Worm (Caenorhabditis elegans) whole organism, L1 larva: Measurements from ENCODE around the gene F09B9.4.

Experiments used
- C04F5.9 ChIP-seq: sonication (generic microtip); optimal IDR thresholded peaks from 2 replicates; lab custom pipeline; 2016; ENCODE audit warnings: missing genetic modification characterization, missing compliant biosample characterization
- C16A3.4 ChIP-seq: fragments of 150-350 bp; optimal IDR thresholded peaks from 2 replicates; lab custom pipeline; 2014; ENCODE audit warnings: missing biosample characterization, missing genetic modification characterization
- F16B12.6 ChIP-seq: fragments of 150-350 bp; optimal IDR thresholded peaks from 2 replicates; lab custom pipeline; 2014; ENCODE audit warnings: missing biosample characterization, missing genetic modification characterization
- Y116A8C.19 ChIP-seq: sonication (generic microtip); optimal IDR thresholded peaks from 2 replicates; lab custom pipeline; 2016; ENCODE audit warnings: missing compliant biosample characterization, missing genetic modification characterization, borderline replicate concordance
- aha-1 ChIP-seq: fragments of 150-350 bp; optimal IDR thresholded peaks from 2 replicates; lab custom pipeline; 2014; ENCODE audit warnings: missing biosample characterization, missing genetic modification characterization
- aly-2 ChIP-seq: fragments of 150-350 bp; optimal IDR thresholded peaks from 2 replicates; lab custom pipeline; 2014; ENCODE audit warnings: missing biosample characterization, missing genetic modification characterization
- ama-1 ChIP-seq: fragments of 150-350 bp; optimal IDR thresholded peaks from 2 replicates; lab custom pipeline; 2014
- ceh-82 ChIP-seq, 3 experiments: fragments of 150-350 bp in 1 of 3; sonication (generic microtip) in 2 of 3; optimal IDR thresholded peaks; 2 replicates each; lab custom pipeline; 2014 to 2017; ENCODE audit warnings: missing biosample characterization in 3 of 3, missing genetic modification characterization in 3 of 3
- dsc-1 ChIP-seq: sonication (generic microtip); optimal IDR thresholded peaks from 2 replicates; lab custom pipeline; 2016; ENCODE audit warnings: mild to moderate bottlenecking, missing genetic modification characterization, missing compliant biosample characterization
- efl-1 ChIP-seq, 4 experiments: fragments of 150-350 bp; optimal IDR thresholded peaks in 3 of 4; peaks in 1 of 4; 1 replicate in 1 of 4; 2 replicates in 3 of 4; lab custom pipeline; 2014; ENCODE audit warnings: missing biosample characterization in 2 of 4, missing genetic modification characterization in 2 of 4, missing genetic modification reagents in 2 of 4
- egl-27 ChIP-seq, 2 experiments: fragments of 150-350 bp in 1 of 2; sonication (generic microtip); optimal IDR thresholded peaks; 3 replicates each; lab custom pipeline; 2017 to 2018; ENCODE audit warnings: missing biosample characterization in 2 of 2, missing genetic modification characterization in 2 of 2, missing genetic modification reagents in 2 of 2
- elt-2 ChIP-seq: sonication (generic microtip); optimal IDR thresholded peaks from 2 replicates; lab custom pipeline; 2016; ENCODE audit warnings: missing genetic modification characterization, mild to moderate bottlenecking, inconsistent platforms, missing compliant biosample characterization, missing genetic modification reagents
- ets-5 ChIP-seq: fragments of 200-800 bp; sonication (Bioruptor generic); IDR thresholded peaks from 2 replicates; pipeline ENCODE4 v1.3.6; 2022; ENCODE audit warnings: missing genetic modification characterization, missing compliant biosample characterization
- fkh-10 ChIP-seq: sonication (generic microtip); optimal IDR thresholded peaks from 2 replicates; lab custom pipeline; 2017; ENCODE audit warnings: missing biosample characterization, missing genetic modification reagents, missing genetic modification characterization
- fkh-4 ChIP-seq: sonication (generic microtip); optimal IDR thresholded peaks from 2 replicates; lab custom pipeline; 2016; ENCODE audit warnings: missing compliant biosample characterization, missing genetic modification characterization, borderline replicate concordance
- fos-1 ChIP-seq: fragments of 150-350 bp; optimal IDR thresholded peaks from 2 replicates; lab custom pipeline; 2014; ENCODE audit warnings: missing biosample characterization, missing genetic modification characterization
- hlh-17 ChIP-seq: fragments of 200-800 bp; sonication (Bioruptor generic); optimal IDR thresholded peaks from 2 replicates; lab custom pipeline; 2018; ENCODE audit warnings: missing genetic modification characterization, mild to moderate bottlenecking, missing compliant biosample characterization, moderate library complexity, borderline replicate concordance
- hpl-2 ChIP-seq: fragments of 150-350 bp; optimal IDR thresholded peaks from 2 replicates; lab custom pipeline; 2014; ENCODE audit warnings: missing biosample characterization, missing genetic modification reagents, missing genetic modification characterization
- jun-1 ChIP-seq: fragments of 150-350 bp; optimal IDR thresholded peaks from 2 replicates; lab custom pipeline; 2014; ENCODE audit warnings: missing biosample characterization, missing genetic modification reagents, missing genetic modification characterization
- lin-15B ChIP-seq: fragments of 150-350 bp; sonication (generic microtip); optimal IDR thresholded peaks from 3 replicates; lab custom pipeline; 2014; ENCODE audit warnings: missing biosample characterization, missing genetic modification characterization
- lin-35 ChIP-seq, 2 experiments: fragments of 150-350 bp; optimal IDR thresholded peaks; 2 replicates each; lab custom pipeline; 2014; ENCODE audit warnings: missing biosample characterization in 2 of 2, missing genetic modification characterization in 2 of 2, missing genetic modification reagents in 2 of 2
- lin-39 ChIP-seq: fragments of 150-350 bp; optimal IDR thresholded peaks from 2 replicates; lab custom pipeline; 2014; ENCODE audit warnings: missing biosample characterization, missing genetic modification reagents, missing genetic modification characterization
- lir-3 ChIP-seq: sonication (generic microtip); optimal IDR thresholded peaks from 2 replicates; lab custom pipeline; 2016; ENCODE audit warnings: mild to moderate bottlenecking, missing genetic modification characterization, moderate library complexity, missing compliant biosample characterization; ENCODE audit not compliant: poor library complexity
- lsy-2 ChIP-seq, 2 experiments: fragments of 150-350 bp; optimal IDR thresholded peaks; 2 replicates each; lab custom pipeline; 2014; ENCODE audit warnings: missing biosample characterization in 2 of 2, missing genetic modification characterization in 2 of 2
- mab-9 ChIP-seq: fragments of 200-800 bp; sonication (Bioruptor generic); IDR thresholded peaks from 2 replicates; pipeline ENCODE4 v1.3.6; 2022; ENCODE audit warnings: missing genetic modification reagents, missing genetic modification characterization, missing compliant biosample characterization
- mep-1 ChIP-seq: fragments of 150-350 bp; optimal IDR thresholded peaks from 2 replicates; lab custom pipeline; 2014; ENCODE audit warnings: missing biosample characterization, missing genetic modification characterization
- nhr-11 ChIP-seq: fragments of 150-350 bp; optimal IDR thresholded peaks from 2 replicates; lab custom pipeline; 2014; ENCODE audit warnings: missing biosample characterization, missing genetic modification characterization
- nhr-12 ChIP-seq: sonication (generic microtip); optimal IDR thresholded peaks from 2 replicates; lab custom pipeline; 2017; ENCODE audit warnings: missing biosample characterization, missing genetic modification characterization
- nhr-19 ChIP-seq: fragments of 200-800 bp; sonication (Bioruptor generic); conservative IDR thresholded peaks from 2 replicates; pipeline ENCODE4 v1.3.6; 2022; ENCODE audit warnings: missing genetic modification characterization, missing compliant biosample characterization
- nhr-20 ChIP-seq: sonication (generic microtip); optimal IDR thresholded peaks from 2 replicates; lab custom pipeline; 2016; ENCODE audit warnings: mild to moderate bottlenecking, missing genetic modification characterization, missing compliant biosample characterization
- nhr-237 ChIP-seq: fragments of 150-350 bp; optimal IDR thresholded peaks from 2 replicates; lab custom pipeline; 2014; ENCODE audit warnings: missing biosample characterization, missing genetic modification characterization
- nhr-28 ChIP-seq: fragments of 150-350 bp; optimal IDR thresholded peaks from 2 replicates; lab custom pipeline; 2014; ENCODE audit warnings: missing biosample characterization, missing genetic modification characterization
- nhr-71 ChIP-seq: sonication (generic microtip); optimal IDR thresholded peaks from 2 replicates; lab custom pipeline; 2016; ENCODE audit warnings: mild to moderate bottlenecking, missing genetic modification characterization, moderate library complexity, missing compliant biosample characterization
- nhr-77 ChIP-seq: fragments of 150-350 bp; optimal IDR thresholded peaks from 2 replicates; lab custom pipeline; 2014; ENCODE audit warnings: missing biosample characterization, missing genetic modification characterization
- nhr-84 ChIP-seq: sonication (generic microtip); optimal IDR thresholded peaks from 2 replicates; lab custom pipeline; 2017; ENCODE audit warnings: missing biosample characterization, missing genetic modification characterization
- nhr-85 ChIP-seq: sonication (generic microtip); peaks from one replicate; lab custom pipeline; 2016; ENCODE audit warnings: missing genetic modification characterization, inconsistent platforms, missing compliant biosample characterization
- nhr-90 ChIP-seq: sonication (generic microtip); optimal IDR thresholded peaks from 2 replicates; lab custom pipeline; 2016; ENCODE audit warnings: mild to moderate bottlenecking, missing genetic modification characterization, missing compliant biosample characterization; ENCODE audit not compliant: poor library complexity
- pag-3 ChIP-seq: sonication (generic microtip); optimal IDR thresholded peaks from 2 replicates; lab custom pipeline; 2017; ENCODE audit warnings: missing genetic modification characterization, mild to moderate bottlenecking, missing compliant biosample characterization, antibody characterized with exemption, borderline replicate concordance; ENCODE audit not compliant: insufficient read depth
- pax-3 ChIP-seq: fragments of 200-800 bp; sonication (Bioruptor generic); optimal IDR thresholded peaks from 2 replicates; lab custom pipeline; 2018; ENCODE audit warnings: mild to moderate bottlenecking, missing genetic modification characterization, moderate library complexity, missing compliant biosample characterization
- pqm-1 ChIP-seq: sonication (generic microtip); optimal IDR thresholded peaks from 3 replicates; lab custom pipeline; 2017; ENCODE audit warnings: missing biosample characterization, missing genetic modification characterization
- skn-1 ChIP-seq: fragments of 150-350 bp; optimal IDR thresholded peaks from 2 replicates; lab custom pipeline; 2014; ENCODE audit warnings: missing biosample characterization, missing genetic modification characterization
- snpc-4 ChIP-seq: fragments of 150-350 bp; optimal IDR thresholded peaks from 2 replicates; lab custom pipeline; 2014; ENCODE audit warnings: missing biosample characterization, missing genetic modification characterization
- snu-23 ChIP-seq: sonication (generic microtip); optimal IDR thresholded peaks from 2 replicates; lab custom pipeline; 2016; ENCODE audit warnings: missing genetic modification characterization, missing compliant biosample characterization
- sup-37 ChIP-seq: fragments of 200-800 bp; sonication (Bioruptor generic); optimal IDR thresholded peaks from 2 replicates; lab custom pipeline; 2018; ENCODE audit warnings: mild to moderate bottlenecking, missing genetic modification characterization, missing compliant biosample characterization
- swsn-7 ChIP-seq: sonication (generic microtip); optimal IDR thresholded peaks from 2 replicates; lab custom pipeline; 2016; ENCODE audit warnings: missing genetic modification characterization, missing compliant biosample characterization
- tbx-2 ChIP-seq: sonication (generic microtip); optimal IDR thresholded peaks from 2 replicates; lab custom pipeline; 2016; ENCODE audit warnings: missing genetic modification characterization, missing compliant biosample characterization
- unc-30 ChIP-seq: sonication (generic microtip); optimal IDR thresholded peaks from 2 replicates; lab custom pipeline; 2017; ENCODE audit warnings: missing biosample characterization, missing genetic modification characterization
- unc-86 ChIP-seq: sonication (generic microtip); optimal IDR thresholded peaks from 2 replicates; lab custom pipeline; 2016; ENCODE audit warnings: missing genetic modification characterization, missing compliant biosample characterization
- unc-98 ChIP-seq: fragments of 200-800 bp; sonication (Bioruptor generic); IDR thresholded peaks from 2 replicates; pipeline ENCODE4 v1.3.6; 2022; ENCODE audit warnings: missing genetic modification characterization, missing compliant biosample characterization
- xbp-1 ChIP-seq: sonication (generic microtip); optimal IDR thresholded peaks from 2 replicates; lab custom pipeline; 2016; ENCODE audit warnings: missing genetic modification characterization, missing compliant biosample characterization
- zag-1 ChIP-seq: fragments of 150-350 bp; optimal IDR thresholded peaks from 2 replicates; lab custom pipeline; 2014; ENCODE audit warnings: missing biosample characterization, missing genetic modification characterization
- zip-4 ChIP-seq: fragments of 200-800 bp; sonication (Bioruptor generic); optimal IDR thresholded peaks from 2 replicates; lab custom pipeline; 2018; ENCODE audit warnings: mild to moderate bottlenecking, missing genetic modification characterization, moderate library complexity, missing compliant biosample characterization
- ztf-11 ChIP-seq, 2 experiments: sonication (generic microtip); optimal IDR thresholded peaks; 2 replicates each; lab custom pipeline; 2016 to 2017; ENCODE audit warnings: missing genetic modification characterization in 2 of 2, missing biosample characterization in 1 of 2, missing compliant biosample characterization in 1 of 2

Gene F09B9.4

DNA sequence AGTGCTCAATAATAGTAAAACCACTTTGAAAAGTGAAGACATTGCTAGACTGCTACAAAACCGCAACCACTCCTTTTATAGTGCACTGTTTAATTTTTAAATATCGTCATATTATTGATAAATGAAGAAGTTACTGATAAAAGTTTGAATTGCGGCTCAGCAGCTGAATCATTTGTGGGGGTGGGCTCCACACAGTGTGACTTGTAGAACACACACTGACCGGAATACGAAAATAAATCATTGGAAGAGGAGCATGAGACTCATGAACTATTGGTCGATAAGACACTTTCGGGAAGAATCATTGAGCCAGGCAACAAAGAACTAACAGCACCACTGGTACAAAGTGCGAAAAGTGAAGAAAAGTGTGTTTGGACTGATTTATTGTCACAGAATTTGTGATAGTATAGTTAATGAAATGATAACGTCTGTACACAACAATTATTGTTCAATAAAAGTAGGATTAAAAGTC is 18.4 kb upstream of the F09B9.4 start, which contains the start of gene oac-14:
TSS of gene oac-14 (minus strand) at position 51 of the 469 bp plus-strand sequence.
- no peak for TF ChIP-seq unc-98 (GFP tag; lab: Robert Waterston, UW)
- peak; percentile 60 for TF ChIP-seq nhr-71 (tag; lab: Kevin White, UChicago)
- TF ChIP-seq aha-1 (tag; lab: Kevin White, UChicago), result no peak
- no peak for TF ChIP-seq fos-1 (tag; lab: Kevin White, UChicago)
- TF ChIP-seq fkh-4 (tag; lab: Kevin White, UChicago), result no peak
- TF ChIP-seq lin-35 (GFP tag; optimal IDR thresholded peaks at IDR 0.05; lab: Kevin White, UChicago), result peak in 1 of 2 experiments; percentile 55
- no peak for TF ChIP-seq unc-86 (tag; lab: Kevin White, UChicago)
- TF ChIP-seq ceh-82 (tag; optimal IDR thresholded peaks at IDR 0.05; lab: Kevin White, UChicago), result no peak
- no peak for TF ChIP-seq nhr-85 (tag; lab: Kevin White, UChicago)
- TF ChIP-seq pax-3 (tag; lab: Kevin White, UChicago), result no peak
- TF ChIP-seq elt-2, result peak; percentile 99
- no peak for TF ChIP-seq lir-3 (tag; lab: Kevin White, UChicago)
- TF ChIP-seq egl-27 (tag; optimal IDR thresholded peaks at IDR 0.05; lab: Kevin White, UChicago), result no peak
- TF ChIP-seq mab-9 (GFP tag; lab: Robert Waterston, UW), result no peak
- TF ChIP-seq F16B12.6, result no peak
- no peak for TF ChIP-seq nhr-77 (tag; lab: Kevin White, UChicago)
- peak; percentile 73 for TF ChIP-seq nhr-20
- no peak for TF ChIP-seq zip-4 (GFP tag; lab: Kevin White, UChicago)
- TF ChIP-seq nhr-19 (GFP tag; lab: Robert Waterston, UW), result peak; percentile 53
- no peak for TF ChIP-seq nhr-11 (tag; lab: Kevin White, UChicago)
- TF ChIP-seq unc-30 (tag; lab: Kevin White, UChicago), result no peak
- TF ChIP-seq mep-1 (tag; lab: Kevin White, UChicago), result no peak
- TF ChIP-seq nhr-84, result no peak
- no peak for TF ChIP-seq snpc-4 (tag; lab: Kevin White, UChicago)
- no peak for TF ChIP-seq lin-39
- TF ChIP-seq nhr-90 (tag; lab: Kevin White, UChicago), result peak; percentile 44
- TF ChIP-seq xbp-1, result no peak
- no peak for TF ChIP-seq skn-1 (tag; lab: Kevin White, UChicago)
- peak; percentile 31 for TF ChIP-seq jun-1 (tag; lab: Kevin White, UChicago)
- no peak for TF ChIP-seq zag-1 (tag; lab: Kevin White, UChicago)
- TF ChIP-seq dsc-1 (tag; lab: Kevin White, UChicago), result no peak
- no peak for TF ChIP-seq snu-23
- no peak for TF ChIP-seq nhr-12 (tag; lab: Kevin White, UChicago)
- TF ChIP-seq lsy-2 (tag; optimal IDR thresholded peaks at IDR 0.05; lab: Kevin White, UChicago), result no peak
- no peak for TF ChIP-seq C04F5.9 (tag; lab: Kevin White, UChicago)
- no peak for TF ChIP-seq lin-15B (tag; lab: Kevin White, UChicago)
- no peak for TF ChIP-seq aly-2 (tag; lab: Kevin White, UChicago)
- TF ChIP-seq hlh-17, result no peak
- no peak for TF ChIP-seq efl-1 (optimal IDR thresholded peaks at IDR 0.05; lab: Kevin White, UChicago)
- peak in 1 of 2 experiments; percentile 84 for TF ChIP-seq efl-1 (GFP tag; optimal IDR thresholded peaks at IDR 0.05 in 1 of 2; lab: Kevin White, UChicago)
- TF ChIP-seq nhr-28 (tag; lab: Kevin White, UChicago), result no peak
- no peak for TF ChIP-seq C16A3.4 (tag; lab: Kevin White, UChicago)
- no peak for TF ChIP-seq pag-3 (tag; lab: Kevin White, UChicago)
- TF ChIP-seq sup-37, result no peak
- TF ChIP-seq ets-5 (GFP tag; lab: Robert Waterston, UW), result no peak
- TF ChIP-seq Y116A8C.19 (tag; lab: Kevin White, UChicago), result no peak
- no peak for TF ChIP-seq swsn-7 (tag; lab: Kevin White, UChicago)
- no peak for TF ChIP-seq fkh-10 (GFP tag; lab: Kevin White, UChicago)
- TF ChIP-seq ama-1 (lab: Kevin White, UChicago), result no peak
- TF ChIP-seq ztf-11 (tag; optimal IDR thresholded peaks at IDR 0.05; lab: Kevin White, UChicago), result no peak
- no peak for TF ChIP-seq hpl-2 (GFP tag; lab: Kevin White, UChicago)
- TF ChIP-seq tbx-2 (tag; lab: Kevin White, UChicago), result no peak
- peak; percentile 11 for TF ChIP-seq pqm-1 (tag; lab: Kevin White, UChicago)
- TF ChIP-seq nhr-237 (tag; lab: Kevin White, UChicago), result no peak
